Fruit fly (Drosophila melanogaster) whole organism, embryonic: Measurements from ENCODE around the gene wuho.
A peak's percentile ranks its signal among the peaks of the same experiment; 100 is the strongest.

Experiments used
- B-H1 ChIP-seq: fragments of 200-800 bp; sonication (Bioruptor generic); IDR thresholded peaks from 3 replicates; pipeline ENCODE4 v1.3.6; 2022; ENCODE audit warnings: missing biosample characterization, missing genetic modification characterization
- BEAF-32 ChIP-seq: fragments of 200-800 bp; sonication (Bioruptor generic); optimal IDR thresholded peaks from 3 replicates; lab custom pipeline; 2017; ENCODE audit warnings: missing biosample characterization, missing genetic modification characterization, mild to moderate bottlenecking, moderate library complexity, missing genetic modification reagents
- CG10366 ChIP-seq: fragments of 200-800 bp; sonication (Bioruptor generic); IDR thresholded peaks from 2 replicates; pipeline ENCODE4 v1.3.6; 2022; ENCODE audit warnings: missing biosample characterization, missing genetic modification characterization
- CG11398 ChIP-seq: fragments of 200-800 bp; sonication (Bioruptor generic); optimal IDR thresholded peaks from 2 replicates; lab custom pipeline; 2016; ENCODE audit warnings: missing biosample characterization, missing genetic modification characterization
- CG11560 ChIP-seq: fragments of 200-800 bp; sonication (Bioruptor generic); IDR thresholded peaks from 3 replicates; pipeline ENCODE4 v1.3.6; 2022; ENCODE audit warnings: missing biosample characterization, missing genetic modification characterization
- CG11696 ChIP-seq: fragments of 200-800 bp; sonication (Bioruptor generic); IDR thresholded peaks from 2 replicates; pipeline ENCODE4 v1.3.6; 2022; ENCODE audit warnings: missing biosample characterization, missing genetic modification characterization
- CG12299 ChIP-seq: fragments of 200-800 bp; sonication (Bioruptor generic); optimal IDR thresholded peaks from 2 replicates; lab custom pipeline; 2018; ENCODE audit warnings: missing biosample characterization, mild to moderate bottlenecking, missing genetic modification characterization
- CG12659 ChIP-seq: fragments of 200-800 bp; sonication (Bioruptor generic); optimal IDR thresholded peaks from 3 replicates; lab custom pipeline; 2017; ENCODE audit warnings: mild to moderate bottlenecking, missing biosample characterization, missing genetic modification reagents, missing genetic modification characterization
- CG14710 ChIP-seq: fragments of 200-800 bp; sonication (Bioruptor generic); optimal IDR thresholded peaks from 3 replicates; lab custom pipeline; 2019; ENCODE audit warnings: missing biosample characterization, mild to moderate bottlenecking, missing genetic modification characterization, moderate library complexity
- CG17186 ChIP-seq: fragments of 200-800 bp; sonication (Bioruptor generic); optimal IDR thresholded peaks from 3 replicates; lab custom pipeline; 2017; ENCODE audit warnings: missing biosample characterization, missing genetic modification reagents, missing genetic modification characterization
- CG17612 ChIP-seq: fragments of 200-800 bp; sonication (Bioruptor generic); IDR thresholded peaks from 2 replicates; pipeline ENCODE4 v1.3.6; 2022; ENCODE audit warnings: missing biosample characterization, missing genetic modification characterization
- CG18262 ChIP-seq: fragments of 200-800 bp; optimal IDR thresholded peaks from 3 replicates; lab custom pipeline; 2019; ENCODE audit warnings: missing biosample characterization, mild to moderate bottlenecking, missing genetic modification characterization, moderate library complexity
- CG2199 ChIP-seq: fragments of 200-800 bp; sonication (Bioruptor generic); IDR thresholded peaks from 3 replicates; pipeline ENCODE4 v1.3.6; 2022; ENCODE audit warnings: missing biosample characterization, missing genetic modification characterization
- CG3281 ChIP-seq: fragments of 200-800 bp; sonication (Bioruptor generic); optimal IDR thresholded peaks from 3 replicates; lab custom pipeline; 2017; ENCODE audit warnings: missing biosample characterization, mild to moderate bottlenecking, missing genetic modification characterization
- CG33213 ChIP-seq: fragments of 200-800 bp; sonication (Bioruptor generic); optimal IDR thresholded peaks from 3 replicates; lab custom pipeline; 2016; ENCODE audit warnings: missing biosample characterization, missing genetic modification characterization
- CG34224 ChIP-seq: fragments of 200-800 bp; sonication (Bioruptor generic); IDR thresholded peaks from 3 replicates; pipeline ENCODE4 v1.3.6; 2022; ENCODE audit warnings: missing biosample characterization, missing genetic modification characterization; ENCODE audit not compliant: partially characterized antibody
- CG4854 ChIP-seq: fragments of 200-800 bp; sonication (Bioruptor generic); optimal IDR thresholded peaks from 2 replicates; lab custom pipeline; 2016; ENCODE audit warnings: missing biosample characterization, missing genetic modification characterization, inconsistent platforms
- CG7839 ChIP-seq: fragments of 200-800 bp; sonication (Bioruptor generic); optimal IDR thresholded peaks from 3 replicates; lab custom pipeline; 2018; ENCODE audit warnings: missing biosample characterization, mild to moderate bottlenecking, missing genetic modification characterization, moderate library complexity
- CG9817 ChIP-seq: fragments of 200-800 bp; sonication (Bioruptor generic); optimal IDR thresholded peaks from 2 replicates; lab custom pipeline; 2018; ENCODE audit warnings: missing biosample characterization, mild to moderate bottlenecking, missing genetic modification characterization, moderate library complexity
- CHES-1-like ChIP-seq: fragments of 200-800 bp; sonication (Bioruptor generic); optimal IDR thresholded peaks from 2 replicates; lab custom pipeline; 2016; ENCODE audit warnings: missing biosample characterization, missing genetic modification characterization
- Dek ChIP-seq: fragments of 200-800 bp; sonication (Bioruptor generic); optimal IDR thresholded peaks from 3 replicates; lab custom pipeline; 2019; ENCODE audit warnings: missing biosample characterization, mild to moderate bottlenecking, missing genetic modification characterization, moderate library complexity
- Fer3 ChIP-seq: fragments of 200-800 bp; sonication (Bioruptor generic); optimal IDR thresholded peaks from 2 replicates; lab custom pipeline; 2018; ENCODE audit warnings: missing biosample characterization, mild to moderate bottlenecking, missing genetic modification characterization, moderate library complexity
- Gsc ChIP-seq: fragments of 200-800 bp; sonication (Bioruptor generic); IDR thresholded peaks from 2 replicates; pipeline ENCODE4 v1.3.6; 2022; ENCODE audit warnings: missing biosample characterization, missing genetic modification characterization
- Hr3 ChIP-seq: fragments of 200-800 bp; sonication (Bioruptor generic); optimal IDR thresholded peaks from 3 replicates; lab custom pipeline; 2016; ENCODE audit warnings: missing biosample characterization, missing genetic modification characterization
- Lim3 ChIP-seq: fragments of 200-800 bp; sonication (Bioruptor generic); IDR thresholded peaks from 2 replicates; pipeline ENCODE4 v1.3.6; 2022; ENCODE audit warnings: missing biosample characterization, missing genetic modification characterization
- PHDP ChIP-seq: fragments of 200-800 bp; sonication (Bioruptor generic); optimal IDR thresholded peaks from 3 replicates; lab custom pipeline; 2018; ENCODE audit warnings: missing biosample characterization, mild to moderate bottlenecking, missing genetic modification characterization, moderate library complexity
- Ravus ChIP-seq: fragments of 200-800 bp; sonication (Bioruptor generic); IDR thresholded peaks from 2 replicates; pipeline ENCODE4 v1.3.6; 2022; ENCODE audit warnings: missing biosample characterization, missing genetic modification characterization
- Rx ChIP-seq: fragments of 200-800 bp; sonication (Bioruptor generic); IDR thresholded peaks from 2 replicates; pipeline ENCODE4 v1.3.6; 2022; ENCODE audit warnings: missing biosample characterization, missing genetic modification characterization
- Sox100B ChIP-seq: fragments of 200-800 bp; sonication (Bioruptor generic); optimal IDR thresholded peaks from 3 replicates; lab custom pipeline; 2018; ENCODE audit warnings: missing biosample characterization, mild to moderate bottlenecking, missing genetic modification characterization
- TFAM ChIP-seq: fragments of 200-800 bp; sonication (Bioruptor generic); optimal IDR thresholded peaks from 2 replicates; lab custom pipeline; 2017; ENCODE audit warnings: missing biosample characterization, missing genetic modification characterization, inconsistent platforms
- da ChIP-seq: fragments of 200-800 bp; sonication (Bioruptor generic); optimal IDR thresholded peaks from 2 replicates; lab custom pipeline; 2016; ENCODE audit warnings: missing biosample characterization, missing genetic modification characterization
- en ChIP-seq: fragments of 200-800 bp; sonication (Bioruptor generic); optimal IDR thresholded peaks from 2 replicates; lab custom pipeline; 2016; ENCODE audit warnings: missing biosample characterization, missing genetic modification characterization
- fru ChIP-seq: fragments of >200 bp; optimal IDR thresholded peaks from 2 replicates; lab custom pipeline; 2017
- ftz-f1 ChIP-seq: fragments of 200-800 bp; sonication (Bioruptor generic); optimal IDR thresholded peaks from 2 replicates; lab custom pipeline; 2016; ENCODE audit warnings: missing biosample characterization, missing genetic modification characterization
- gcm ChIP-seq: fragments of 200-800 bp; sonication (Bioruptor generic); optimal IDR thresholded peaks from 2 replicates; lab custom pipeline; 2019; ENCODE audit warnings: missing biosample characterization, mild to moderate bottlenecking, missing genetic modification characterization, moderate library complexity
- grn ChIP-seq: fragments of 200-800 bp; sonication (Bioruptor generic); optimal IDR thresholded peaks from 3 replicates; lab custom pipeline; 2017; ENCODE audit warnings: missing biosample characterization, missing genetic modification characterization
- hth ChIP-seq: fragments of >200 bp; optimal IDR thresholded peaks from 2 replicates; lab custom pipeline; 2017; ENCODE audit warnings: inconsistent platforms
- kah ChIP-seq: fragments of 200-800 bp; sonication (Bioruptor generic); optimal IDR thresholded peaks from 2 replicates; lab custom pipeline; 2018; ENCODE audit warnings: missing biosample characterization, mild to moderate bottlenecking, missing genetic modification characterization
- maf-S ChIP-seq: fragments of 200-800 bp; sonication (Bioruptor generic); optimal IDR thresholded peaks from 2 replicates; lab custom pipeline; 2016; ENCODE audit warnings: missing biosample characterization, missing genetic modification characterization
- oc ChIP-seq: fragments of 200-800 bp; sonication (Bioruptor generic); optimal IDR thresholded peaks from 2 replicates; lab custom pipeline; 2018; ENCODE audit warnings: missing biosample characterization, mild to moderate bottlenecking, missing genetic modification characterization, moderate library complexity
- pho ChIP-seq: fragments of 200-800 bp; sonication (Bioruptor generic); optimal IDR thresholded peaks from 2 replicates; lab custom pipeline; 2016; ENCODE audit warnings: missing biosample characterization, missing genetic modification characterization
- phol ChIP-seq: fragments of 200-800 bp; sonication (Bioruptor generic); optimal IDR thresholded peaks from 3 replicates; lab custom pipeline; 2018; ENCODE audit warnings: missing biosample characterization, mild to moderate bottlenecking, missing genetic modification characterization, moderate library complexity
- row ChIP-seq: fragments of 200-800 bp; sonication (Bioruptor generic); IDR thresholded peaks from 3 replicates; pipeline ENCODE4 v1.3.6; 2022; ENCODE audit warnings: missing biosample characterization, missing genetic modification characterization
- sc ChIP-seq, 3 experiments: fragments of >200 bp in 2 of 3; fragments of 200-800 bp in 1 of 3; sonication (Bioruptor generic) in 1 of 3; optimal IDR thresholded peaks; 2 replicates in 2 of 3; 3 replicates in 1 of 3; lab custom pipeline; 2017; ENCODE audit warnings: mild to moderate bottlenecking in 1 of 3, missing biosample characterization in 1 of 3, missing genetic modification characterization in 1 of 3, missing genetic modification reagents in 1 of 3
- scrt ChIP-seq: fragments of 200-800 bp; sonication (Bioruptor generic); optimal IDR thresholded peaks from 2 replicates; lab custom pipeline; 2018; ENCODE audit warnings: missing biosample characterization, mild to moderate bottlenecking, missing genetic modification characterization, moderate library complexity
- shn ChIP-seq: fragments of 200-800 bp; sonication (Bioruptor generic); optimal IDR thresholded peaks from 3 replicates; lab custom pipeline; 2016; ENCODE audit warnings: missing biosample characterization, missing genetic modification characterization
- tgo ChIP-seq: fragments of 200-800 bp; sonication (Bioruptor generic); IDR thresholded peaks from 3 replicates; pipeline ENCODE4 v1.3.6; 2022; ENCODE audit warnings: missing biosample characterization, missing genetic modification characterization
- vvl ChIP-seq: fragments of 200-800 bp; sonication (Bioruptor generic); IDR thresholded peaks from 2 replicates; pipeline ENCODE4 v1.3.6; 2022; ENCODE audit warnings: missing biosample characterization, missing genetic modification characterization
- wek ChIP-seq: fragments of 200-800 bp; sonication (Bioruptor generic); optimal IDR thresholded peaks from 3 replicates; lab custom pipeline; 2018; ENCODE audit warnings: missing biosample characterization, mild to moderate bottlenecking, missing genetic modification characterization, moderate library complexity
- wor ChIP-seq: fragments of 200-800 bp; sonication (Bioruptor generic); IDR thresholded peaks from 2 replicates; pipeline ENCODE4 v1.3.6; 2022; ENCODE audit warnings: missing biosample characterization, missing genetic modification characterization
- zen2 ChIP-seq: fragments of 200-800 bp; sonication (Bioruptor generic); IDR thresholded peaks from 3 replicates; pipeline ENCODE4 v1.3.6; 2022; ENCODE audit warnings: missing biosample characterization, missing genetic modification characterization; ENCODE audit not compliant: partially characterized antibody

wuho gene

DNA sequence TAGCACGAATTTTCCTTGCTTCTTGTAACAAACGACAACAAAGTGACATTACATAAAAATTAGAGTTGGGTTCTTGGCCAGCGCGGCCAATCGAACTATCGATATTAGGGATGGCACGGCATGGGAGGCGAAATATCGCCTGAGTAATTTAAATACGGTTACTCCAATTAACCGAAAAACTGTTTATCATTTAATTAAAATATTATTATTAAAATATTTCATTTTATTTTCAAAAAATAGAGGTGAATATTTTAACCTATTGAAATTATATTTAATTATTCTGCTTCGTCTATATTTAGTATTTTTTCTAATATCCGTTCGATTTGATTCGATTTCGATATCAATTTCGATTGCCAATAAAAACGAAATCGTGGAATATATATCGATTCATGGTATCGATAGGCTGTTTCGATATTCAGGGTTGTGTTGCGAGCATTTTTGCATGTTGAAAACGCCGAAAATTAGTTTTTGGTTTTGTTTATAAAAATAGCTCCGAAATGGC, 32.4 kb upstream of the wuho start, which contains the start of the genes Rbcn-3A and Spx (continued):
- TF ChIP-seq CG17186: no peak
- TF ChIP-seq CG14710 (tag; lab: Kevin White, UChicago): peak; percentile 65
- TF ChIP-seq CHES-1-like (GFP tag; lab: Kevin White, UChicago): no peak
- no peak for TF ChIP-seq Ravus
- TF ChIP-seq ftz-f1 (GFP tag; lab: Kevin White, UChicago): no peak
- TF ChIP-seq fru (lab: Kevin White, UChicago): no peak
- TF ChIP-seq CG12299 (tag; lab: Kevin White, UChicago): no peak
- peak; percentile 81 for TF ChIP-seq row
- no peak for TF ChIP-seq CG11398 (GFP tag; lab: Kevin White, UChicago)
- no peak for TF ChIP-seq hth (lab: Kevin White, UChicago)
- no peak for TF ChIP-seq CG11696
- TF ChIP-seq CG2199 (GFP tag; lab: Robert Waterston, UW): no peak
- no peak for TF ChIP-seq wek (GFP tag; lab: Kevin White, UChicago)
- TF ChIP-seq scrt (GFP tag; lab: Kevin White, UChicago): no peak
- no peak for TF ChIP-seq CG17612 (GFP tag; lab: Robert Waterston, UW)
- no peak for TF ChIP-seq maf-S (GFP tag; lab: Kevin White, UChicago)
- TF ChIP-seq en (GFP tag; lab: Kevin White, UChicago): no peak
- TF ChIP-seq CG9817: peak; percentile 8
- TF ChIP-seq wor (GFP tag; lab: Robert Waterston, UW): no peak
- TF ChIP-seq CG11560 (tag; lab: Robert Waterston, UW): no peak
- no peak for TF ChIP-seq Gsc
- peak; percentile 28; the same call in 1 of the 3 replicates for TF ChIP-seq tgo (GFP tag; lab: Robert Waterston, UW)
- TF ChIP-seq zen2: peak; percentile 64; the same call in 1 of the 3 replicates
- TF ChIP-seq gcm (GFP tag; lab: Kevin White, UChicago): peak; percentile 21
- TF ChIP-seq shn (GFP tag; lab: Kevin White, UChicago): no peak
- peak; percentile 33 for TF ChIP-seq phol (tag; lab: Kevin White, UChicago)
- TF ChIP-seq da (GFP tag; lab: Kevin White, UChicago): no peak
- TF ChIP-seq oc (tag; lab: Kevin White, UChicago): no peak
- peak; percentile 81 for TF ChIP-seq CG34224
- no peak for TF ChIP-seq CG4854 (GFP tag; lab: Kevin White, UChicago)
- TF ChIP-seq Sox100B (GFP tag; lab: Kevin White, UChicago): peak; percentile 5
- peak; percentile 45 for TF ChIP-seq PHDP (tag; lab: Kevin White, UChicago)
- no peak for TF ChIP-seq CG10366 (GFP tag; lab: Robert Waterston, UW)
- peak; percentile 36 for TF ChIP-seq Dek (tag; lab: Kevin White, UChicago)
- TF ChIP-seq CG18262 (tag; lab: Kevin White, UChicago): peak; percentile 38
- TF ChIP-seq Fer3: no peak
- no peak for TF ChIP-seq CG33213 (GFP tag; lab: Kevin White, UChicago)
- TF ChIP-seq B-H1 (GFP tag; lab: Robert Waterston, UW): no peak
- no peak; the same call in 1 of the 2 replicates for TF ChIP-seq vvl (GFP tag; lab: Robert Waterston, UW)
- no peak for TF ChIP-seq pho (GFP tag; lab: Kevin White, UChicago)
- TF ChIP-seq Rx (GFP tag; lab: Robert Waterston, UW): no peak
- TF ChIP-seq CG3281 (GFP tag; lab: Kevin White, UChicago): no peak
- no peak for TF ChIP-seq grn (GFP tag; lab: Kevin White, UChicago)
- TF ChIP-seq CG12659 (GFP tag; lab: Kevin White, UChicago): peak; percentile 63
- TF ChIP-seq kah (GFP tag; lab: Kevin White, UChicago): no peak
- no peak for TF ChIP-seq TFAM (GFP tag; lab: Kevin White, UChicago)
- TF ChIP-seq Hr3 (GFP tag; lab: Kevin White, UChicago): peak; percentile 45
- peak; percentile 26 for TF ChIP-seq CG7839 (tag; lab: Kevin White, UChicago)
- no peak for TF ChIP-seq Lim3 (GFP tag; lab: Robert Waterston, UW)
- no peak for TF ChIP-seq sc (optimal IDR thresholded peaks at IDR 0.05; lab: Kevin White, UChicago)
- TF ChIP-seq sc (GFP tag; optimal IDR thresholded peaks at IDR 0.05; lab: Kevin White, UChicago): no peak
- TF ChIP-seq BEAF-32 (GFP tag; lab: Kevin White, UChicago): peak; percentile 87
